Fruit fly (Drosophila melanogaster) whole organism, prepupa: ENCODE results near the gene Tmem43.

Source experiments
- Blimp-1 ChIP-seq: fragments of 200-800 bp; sonication (Bioruptor generic); optimal IDR thresholded peaks from 3 replicates; lab custom pipeline; 2017; ENCODE audit warnings: missing biosample characterization, missing genetic modification characterization, mild to moderate bottlenecking, moderate library complexity, missing genetic modification reagents
- CG10631 ChIP-seq: fragments of 200-800 bp; sonication (Bioruptor generic); optimal IDR thresholded peaks from 2 replicates; lab custom pipeline; 2016; ENCODE audit warnings: missing biosample characterization, missing genetic modification characterization
- CG11294 ChIP-seq: fragments of 200-800 bp; sonication (Bioruptor generic); IDR thresholded peaks from 2 replicates; pipeline ENCODE4 v1.3.6; 2022; ENCODE audit warnings: missing biosample characterization, missing genetic modification characterization
- CG11902 ChIP-seq: fragments of 200-800 bp; sonication (Bioruptor generic); optimal IDR thresholded peaks from 3 replicates; lab custom pipeline; 2016; ENCODE audit warnings: missing biosample characterization, missing genetic modification characterization
- CG16779 ChIP-seq: fragments of 200-800 bp; sonication (Bioruptor generic); optimal IDR thresholded peaks from 3 replicates; lab custom pipeline; 2017; ENCODE audit warnings: missing biosample characterization, mild to moderate bottlenecking, missing genetic modification characterization
- CG31627 ChIP-seq: fragments of 200-800 bp; sonication (Bioruptor generic); optimal IDR thresholded peaks from 3 replicates; lab custom pipeline; 2016; ENCODE audit warnings: missing biosample characterization, missing genetic modification characterization
- CG32006 ChIP-seq: fragments of 200-800 bp; sonication (Bioruptor generic); optimal IDR thresholded peaks from 3 replicates; lab custom pipeline; 2017; ENCODE audit warnings: missing biosample characterization, mild to moderate bottlenecking, missing genetic modification characterization
- CG3919 ChIP-seq: fragments of 200-800 bp; sonication (Bioruptor generic); optimal IDR thresholded peaks from 3 replicates; lab custom pipeline; 2016; ENCODE audit warnings: missing biosample characterization, missing genetic modification characterization
- CG6163 ChIP-seq: fragments of 200-800 bp; sonication (Bioruptor generic); IDR thresholded peaks from 3 replicates; pipeline ENCODE4 v1.3.6; 2022; ENCODE audit warnings: missing biosample characterization, missing genetic modification characterization
- CG6276 ChIP-seq: fragments of 200-800 bp; sonication (Bioruptor generic); optimal IDR thresholded peaks from 2 replicates; lab custom pipeline; 2017; ENCODE audit warnings: missing biosample characterization, mild to moderate bottlenecking, missing genetic modification characterization
- CG6792 ChIP-seq: fragments of 200-800 bp; sonication (Bioruptor generic); optimal IDR thresholded peaks from 3 replicates; lab custom pipeline; 2016; ENCODE audit warnings: missing biosample characterization, missing genetic modification characterization
- CG6808 ChIP-seq: fragments of 200-800 bp; sonication (Bioruptor generic); optimal IDR thresholded peaks from 3 replicates; lab custom pipeline; 2017; ENCODE audit warnings: missing biosample characterization, missing genetic modification characterization, mild to moderate bottlenecking, moderate library complexity, missing genetic modification reagents
- CG8319 ChIP-seq: fragments of 200-800 bp; sonication (Bioruptor generic); optimal IDR thresholded peaks from 3 replicates; lab custom pipeline; 2016; ENCODE audit warnings: missing biosample characterization, missing genetic modification characterization
- CG9139 ChIP-seq: fragments of 200-800 bp; sonication (Bioruptor generic); optimal IDR thresholded peaks from 3 replicates; lab custom pipeline; 2017; ENCODE audit warnings: missing biosample characterization, mild to moderate bottlenecking, missing genetic modification characterization
- Eip75B ChIP-seq: fragments of 200-800 bp; sonication (Bioruptor generic); optimal IDR thresholded peaks from 3 replicates; lab custom pipeline; 2016; ENCODE audit warnings: missing biosample characterization, missing genetic modification characterization
- Eip78C ChIP-seq: fragments of 200-800 bp; sonication (Bioruptor generic); peaks from one replicate; lab custom pipeline; 2016; ENCODE audit warnings: missing biosample characterization, missing genetic modification characterization
- Eip93F ChIP-seq: fragments of 200-800 bp; sonication (Bioruptor generic); optimal IDR thresholded peaks from 2 replicates; lab custom pipeline; 2016; ENCODE audit warnings: missing biosample characterization, mild to moderate bottlenecking, missing genetic modification characterization
- Ets21C ChIP-seq: fragments of 200-800 bp; sonication (Bioruptor generic); optimal IDR thresholded peaks from 3 replicates; lab custom pipeline; 2016; ENCODE audit warnings: missing biosample characterization, missing genetic modification characterization
- Ets96B ChIP-seq: fragments of 200-800 bp; optimal IDR thresholded peaks from 2 replicates; lab custom pipeline; 2019; ENCODE audit warnings: missing biosample characterization, mild to moderate bottlenecking, missing genetic modification characterization, moderate library complexity
- Hr39 ChIP-seq: fragments of 200-800 bp; sonication (Bioruptor generic); optimal IDR thresholded peaks from 2 replicates; lab custom pipeline; 2016; ENCODE audit warnings: missing biosample characterization, missing genetic modification characterization
- Hr4 ChIP-seq: fragments of 200-800 bp; sonication (Bioruptor generic); optimal IDR thresholded peaks from 3 replicates; lab custom pipeline; 2016; ENCODE audit warnings: missing biosample characterization, missing genetic modification characterization
- OdsH ChIP-seq: fragments of 200-800 bp; sonication (Bioruptor generic); optimal IDR thresholded peaks from 3 replicates; lab custom pipeline; 2016; ENCODE audit warnings: missing biosample characterization, missing genetic modification characterization
- Sox102F ChIP-seq: fragments of 200-800 bp; sonication (Bioruptor generic); optimal IDR thresholded peaks from 2 replicates; lab custom pipeline; 2016; ENCODE audit warnings: missing biosample characterization, mild to moderate bottlenecking, missing genetic modification characterization
- acj6 ChIP-seq: fragments of 200-800 bp; sonication (Bioruptor generic); optimal IDR thresholded peaks from 3 replicates; lab custom pipeline; 2016; ENCODE audit warnings: missing biosample characterization, missing genetic modification characterization
- dac ChIP-seq: fragments of 200-800 bp; sonication (Bioruptor generic); optimal IDR thresholded peaks from 2 replicates; lab custom pipeline; 2017; ENCODE audit warnings: missing biosample characterization, mild to moderate bottlenecking, missing genetic modification characterization
- dsx ChIP-seq: fragments of 200-800 bp; optimal IDR thresholded peaks from 3 replicates; lab custom pipeline; 2019; ENCODE audit warnings: missing biosample characterization, mild to moderate bottlenecking, missing genetic modification characterization, moderate library complexity; ENCODE audit not compliant: poor library complexity, severe bottlenecking
- eg ChIP-seq: fragments of 200-800 bp; sonication (Bioruptor generic); IDR thresholded peaks from 3 replicates; pipeline ENCODE4 v1.3.6; 2022; ENCODE audit warnings: missing biosample characterization, missing genetic modification characterization
- esn ChIP-seq: fragments of 200-800 bp; sonication (Bioruptor generic); optimal IDR thresholded peaks from 2 replicates; lab custom pipeline; 2016; ENCODE audit warnings: missing biosample characterization, mild to moderate bottlenecking, missing genetic modification characterization, moderate library complexity
- fd59A ChIP-seq: fragments of 200-800 bp; sonication (Bioruptor generic); optimal IDR thresholded peaks from 2 replicates; lab custom pipeline; 2017; ENCODE audit warnings: missing biosample characterization, mild to moderate bottlenecking, missing genetic modification characterization, missing genetic modification reagents
- fkh ChIP-seq: fragments of 200-800 bp; sonication (Bioruptor generic); optimal IDR thresholded peaks from 3 replicates; lab custom pipeline; 2017; ENCODE audit warnings: missing biosample characterization, mild to moderate bottlenecking, missing genetic modification characterization, moderate library complexity
- lz ChIP-seq: fragments of 200-800 bp; sonication (Bioruptor generic); optimal IDR thresholded peaks from 3 replicates; lab custom pipeline; 2016; ENCODE audit warnings: missing biosample characterization, missing genetic modification characterization
- salr ChIP-seq, 2 experiments: fragments of 200-800 bp; sonication (Bioruptor generic); optimal IDR thresholded peaks; 3 replicates each; lab custom pipeline; 2016 to 2018; ENCODE audit warnings: missing biosample characterization in 2 of 2, missing genetic modification characterization in 2 of 2, mild to moderate bottlenecking in 1 of 2
- svp ChIP-seq: fragments of 200-800 bp; sonication (Bioruptor generic); peaks from one replicate; lab custom pipeline; 2016; ENCODE audit warnings: missing biosample characterization, missing genetic modification characterization
- topi ChIP-seq: fragments of 200-800 bp; sonication (Bioruptor generic); optimal IDR thresholded peaks from 3 replicates; lab custom pipeline; 2016; ENCODE audit warnings: missing biosample characterization, missing genetic modification characterization
- vri ChIP-seq: fragments of 200-800 bp; sonication (Bioruptor generic); optimal IDR thresholded peaks from 3 replicates; lab custom pipeline; 2016; ENCODE audit warnings: missing biosample characterization, mild to moderate bottlenecking, missing genetic modification characterization

Gene Tmem43

dm6 chr3L:7946222-7946621 lies 31.3 kb upstream of the Tmem43 start, which contains the start of gene CG43880:
Gene CG43880 (minus strand): TSS chr3L:7946322.
- TF ChIP-seq lz (GFP tag; lab: Kevin White, UChicago) (no peak), CG3919 (no peak), Eip75B (GFP tag; lab: Kevin White, UChicago) (no peak), OdsH (GFP tag; lab: Kevin White, UChicago) (no peak), vri (GFP tag; lab: Kevin White, UChicago) (no peak), CG32006 (GFP tag; lab: Kevin White, UChicago) (no peak), CG31627 (no peak), fkh (GFP tag; lab: Kevin White, UChicago) (no peak), svp (GFP tag; lab: Kevin White, UChicago) (no peak), CG6163 (no peak), topi (GFP tag; lab: Kevin White, UChicago) (no peak), fd59A (GFP tag; lab: Kevin White, UChicago) (no peak), Ets21C (GFP tag; lab: Kevin White, UChicago) (no peak), Eip78C (GFP tag; lab: Kevin White, UChicago) (no peak), acj6 (GFP tag; lab: Kevin White, UChicago) (no peak), esn (GFP tag; lab: Kevin White, UChicago) (no peak), dsx (GFP tag; lab: Kevin White, UChicago) (no peak)

dm6 chr3L:7943950-7944349 lies 29.0 kb upstream of the Tmem43 start:
- TF ChIP-seq Eip78C (GFP tag; lab: Kevin White, UChicago) (peak; percentile 27), CG31627 (no peak), Eip93F (no peak), vri (GFP tag; lab: Kevin White, UChicago) (peak; percentile 17)

dm6 chr3L:7943046-7943445 lies 28.1 kb upstream of the Tmem43 start:
- TF ChIP-seq eg (no peak), CG6792 (no peak), CG10631 (GFP tag; lab: Kevin White, UChicago) (no peak), salr (GFP tag; optimal IDR thresholded peaks at IDR 0.05; lab: Kevin White, UChicago) (no peak), CG11294 (no peak), CG6276 (GFP tag; lab: Kevin White, UChicago) (no peak), esn (GFP tag; lab: Kevin White, UChicago) (peak; percentile 23), Eip78C (GFP tag; lab: Kevin White, UChicago) (peak; percentile 61), Sox102F (GFP tag; lab: Kevin White, UChicago) (no peak), Blimp-1 (GFP tag; lab: Kevin White, UChicago) (no peak), fkh (GFP tag; lab: Kevin White, UChicago) (peak; percentile 58), CG6808 (GFP tag; lab: Kevin White, UChicago) (no peak), dac (no peak), CG11902 (GFP tag; lab: Kevin White, UChicago) (no peak)

- TF ChIP-seq CG9139 (no peak), Ets96B (no peak), CG8319 (GFP tag; lab: Kevin White, UChicago) (no peak), vri (GFP tag; lab: Kevin White, UChicago) (peak; percentile 71), CG10631 (GFP tag; lab: Kevin White, UChicago) (no peak), svp (GFP tag; lab: Kevin White, UChicago) (peak; percentile 63), Eip78C (GFP tag; lab: Kevin White, UChicago) (no peak), Eip93F (no peak), Hr4 (no peak)
Measured at dm6 chr3L:7942403-7942952, 27.6 kb upstream of the Tmem43 start.

dm6 chr3L:7941514-7941913 lies 26.6 kb upstream of the Tmem43 start:
- TF ChIP-seq CG32006 (GFP tag; lab: Kevin White, UChicago) (no peak), CG16779 (tag; lab: Kevin White, UChicago) (no peak), Hr39 (GFP tag; lab: Kevin White, UChicago) (no peak), fkh (GFP tag; lab: Kevin White, UChicago) (peak; percentile 66)
